Fruit fly (Drosophila melanogaster) whole organism, wandering third instar larva: ENCODE results near the gene CG9541.

Source experiments
- Abd-B ChIP-seq: fragments of >200 bp; optimal IDR thresholded peaks from 2 replicates; lab custom pipeline; 2017; ENCODE audit warnings: missing biosample characterization, missing genetic modification characterization
- Vsx2 ChIP-seq: fragments of 200-300, 225-300 bp; sonication (Bioruptor generic); optimal IDR thresholded peaks from 2 replicates; lab custom pipeline; 2018; ENCODE audit warnings: missing biosample characterization, missing genetic modification characterization; ENCODE audit not compliant: partially characterized antibody
- brk ChIP-seq: fragments of 200-800 bp; sonication (Bioruptor generic); optimal IDR thresholded peaks from 2 replicates; lab custom pipeline; 2016; ENCODE audit warnings: missing biosample characterization, mild to moderate bottlenecking, missing genetic modification characterization
- h ChIP-seq: fragments of 200-800 bp; sonication (Bioruptor generic); optimal IDR thresholded peaks from 3 replicates; lab custom pipeline; 2016; ENCODE audit warnings: missing biosample characterization, mild to moderate bottlenecking, missing genetic modification characterization
- jim ChIP-seq: fragments of 175-275, 200-325 bp; sonication (Bioruptor generic); optimal IDR thresholded peaks from 2 replicates; lab custom pipeline; 2016; ENCODE audit warnings: missing biosample characterization, mild to moderate bottlenecking, missing genetic modification characterization
- pan ChIP-seq: fragments of >200 bp; optimal IDR thresholded peaks from 2 replicates; lab custom pipeline; 2017
- psq ChIP-seq: fragments of 200-800 bp; sonication (Bioruptor generic); optimal IDR thresholded peaks from 3 replicates; lab custom pipeline; 2017; ENCODE audit warnings: missing biosample characterization, mild to moderate bottlenecking, missing genetic modification characterization, moderate library complexity
- sv ChIP-seq: fragments of 200-800 bp; sonication (Bioruptor generic); optimal IDR thresholded peaks from 3 replicates; lab custom pipeline; 2016; ENCODE audit warnings: missing biosample characterization, missing genetic modification characterization
- usp ChIP-seq: fragments of >200 bp; optimal IDR thresholded peaks from 2 replicates; lab custom pipeline; 2017; ENCODE audit warnings: missing biosample characterization, missing genetic modification characterization

DNA sequence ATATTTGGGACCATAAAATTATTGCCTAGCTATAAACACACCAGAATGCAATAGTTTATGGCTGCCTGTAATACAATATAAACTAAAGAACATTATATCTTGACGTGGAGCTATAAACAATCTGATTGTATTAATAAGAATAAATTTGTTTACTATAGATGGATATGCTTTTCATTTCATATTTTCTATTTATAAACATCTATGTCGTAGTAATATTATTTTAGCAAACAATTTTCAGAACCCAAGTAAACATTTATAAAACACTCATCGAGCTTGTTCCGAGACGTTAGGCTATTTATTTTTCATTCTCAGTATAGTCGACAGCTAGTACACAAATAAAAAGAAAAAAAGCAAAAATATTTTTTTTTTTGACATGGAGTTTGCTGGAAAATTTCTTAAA, 5.1 kb upstream of the CG9541 start, which contains the start of gene CG18662:
- TF ChIP-seq Vsx2 (GFP tag; lab: Kevin White, UChicago), result no peak
- no peak for TF ChIP-seq h (GFP tag; lab: Kevin White, UChicago)
- TF ChIP-seq sv (GFP tag; lab: Kevin White, UChicago), result no peak
- no peak for TF ChIP-seq pan (lab: Kevin White, UChicago)
- no peak for TF ChIP-seq psq
- no peak for TF ChIP-seq Abd-B (GFP tag; lab: Kevin White, UChicago)
- no peak for TF ChIP-seq jim (GFP tag; lab: Kevin White, UChicago)
- TF ChIP-seq brk (GFP tag; lab: Kevin White, UChicago), result no peak
- TF ChIP-seq usp (GFP tag; lab: Kevin White, UChicago), result no peak
